Worm (Caenorhabditis elegans) whole organism, dauer: Measurements from ENCODE around the gene Y59C2A.2.
"Not testable (repeated sequence)": the region's sequence is repeated elsewhere in the genome, so short reads cannot be mapped to it uniquely, and the experiment has no call there.

Experiments
- unc-62 ChIP-seq: sonication (generic microtip); optimal IDR thresholded peaks from 2 replicates; lab custom pipeline; 2017; ENCODE audit warnings: missing biosample characterization, missing genetic modification reagents, missing genetic modification characterization

Gene Y59C2A.2

DNA sequence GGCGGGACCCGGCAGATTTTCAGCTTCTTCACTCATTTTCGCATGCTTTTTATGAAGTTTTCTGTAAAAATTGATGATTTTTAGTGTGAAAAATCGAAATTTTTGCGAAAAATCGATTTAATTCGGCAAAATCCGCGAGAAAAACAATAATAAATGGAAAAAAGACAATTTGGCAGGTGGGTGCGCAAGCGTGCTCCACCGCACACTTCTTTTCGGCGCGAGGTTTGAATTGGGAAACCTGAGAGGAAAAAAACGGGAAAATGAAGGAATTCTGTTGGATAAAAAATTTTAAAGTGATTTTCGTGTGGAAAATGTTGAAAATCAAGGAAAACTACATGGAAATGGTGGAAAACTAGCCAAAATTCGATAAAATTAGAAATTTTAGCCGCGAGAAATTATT is at the start of gene Y59C2A.2:
Y59C2A.2 (minus strand) TSS at position 61 of the 400 bp plus-strand sequence.
- no peak for TF ChIP-seq unc-62 (GFP tag; lab: Kevin White, UChicago)

DNA sequence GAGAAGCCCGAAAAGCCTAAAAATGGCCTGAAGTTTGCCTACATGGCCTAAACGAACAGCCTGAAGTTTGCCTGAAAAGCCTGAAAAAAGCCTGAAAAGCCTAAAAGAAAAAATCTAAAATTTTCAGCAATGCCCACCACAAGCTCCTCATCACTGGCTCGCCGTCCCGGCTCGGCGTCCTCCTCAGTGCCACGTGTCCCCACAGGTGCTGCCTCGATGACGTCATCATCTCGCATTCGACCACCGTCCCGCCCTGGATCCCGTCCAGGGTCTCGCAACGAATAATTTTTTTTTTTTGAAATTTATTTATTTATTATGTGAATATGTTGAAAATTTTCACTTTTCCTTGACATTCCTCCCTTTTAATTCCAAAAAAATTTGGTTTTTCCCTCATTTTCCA is 49.7 kb upstream of the Y59C2A.2 start:
- TF ChIP-seq unc-62 (GFP tag; lab: Kevin White, UChicago) = no peak

DNA sequence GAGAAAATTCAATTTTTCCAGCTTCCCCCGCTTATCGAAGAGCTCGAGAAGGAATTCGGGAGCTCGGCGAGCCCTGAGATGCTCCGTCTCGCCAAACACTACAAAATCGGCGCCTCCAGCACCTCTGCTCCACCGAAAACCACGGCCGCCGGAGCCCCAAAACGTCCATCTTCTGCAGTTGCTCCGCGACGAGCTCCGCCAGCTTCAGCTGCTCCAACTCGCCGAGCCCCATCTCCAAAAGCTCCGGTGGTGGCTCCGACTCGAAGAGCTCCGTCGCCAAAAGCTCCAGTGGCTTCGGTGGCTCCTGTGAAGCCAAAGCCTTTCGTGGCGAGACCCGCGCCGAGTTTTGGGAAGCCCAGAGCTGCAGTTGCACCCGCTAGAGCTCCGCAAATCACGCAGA is 47.7 kb upstream of the Y59C2A.2 start:
- no peak for TF ChIP-seq unc-62 (GFP tag; lab: Kevin White, UChicago)

DNA sequence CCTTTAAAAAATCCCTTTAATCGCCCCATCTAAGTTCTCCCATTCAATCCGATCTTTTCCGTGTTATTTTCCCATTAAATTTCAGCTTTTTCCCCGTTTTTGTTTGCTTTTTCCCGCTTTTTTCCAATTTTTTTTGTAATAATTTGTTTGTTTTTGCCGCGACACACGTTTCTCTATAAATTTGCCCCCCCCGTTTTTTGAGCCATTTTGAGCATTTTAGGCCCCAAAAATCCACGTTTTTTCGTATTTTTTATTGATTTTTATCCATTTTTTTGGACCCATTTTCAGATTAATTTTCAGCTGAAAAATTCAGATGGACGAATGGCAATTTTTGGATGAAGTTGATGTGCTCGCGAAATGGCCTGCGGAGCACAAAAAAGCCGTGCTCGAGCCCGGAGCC is 39.4 kb upstream of the Y59C2A.2 start, which contains the start of gene F54A3.2:
F54A3.2 (plus strand) TSS at position 301 of the 400 bp plus-strand sequence.
- TF ChIP-seq unc-62 (GFP tag; lab: Kevin White, UChicago) = no peak

DNA sequence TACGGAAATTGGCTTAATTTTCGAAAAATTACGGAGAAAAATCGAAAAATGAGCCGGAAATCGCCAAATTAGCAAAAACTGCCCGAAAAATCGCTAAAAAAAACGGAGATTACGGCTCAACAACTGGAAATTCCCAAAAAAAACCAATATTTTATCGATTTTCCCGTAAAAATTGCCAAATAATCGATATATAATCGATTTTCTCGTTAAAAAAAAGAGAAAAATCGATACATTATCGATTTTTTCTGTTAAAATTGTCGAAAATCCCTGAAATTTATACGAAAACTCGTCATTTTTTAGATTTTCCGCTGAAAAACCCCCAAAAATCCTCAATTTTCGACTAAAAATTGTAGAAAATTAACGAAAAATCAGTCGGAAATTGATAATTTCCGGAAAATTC is 32.4 kb upstream of the Y59C2A.2 start:
- no peak for TF ChIP-seq unc-62 (GFP tag; lab: Kevin White, UChicago)

DNA sequence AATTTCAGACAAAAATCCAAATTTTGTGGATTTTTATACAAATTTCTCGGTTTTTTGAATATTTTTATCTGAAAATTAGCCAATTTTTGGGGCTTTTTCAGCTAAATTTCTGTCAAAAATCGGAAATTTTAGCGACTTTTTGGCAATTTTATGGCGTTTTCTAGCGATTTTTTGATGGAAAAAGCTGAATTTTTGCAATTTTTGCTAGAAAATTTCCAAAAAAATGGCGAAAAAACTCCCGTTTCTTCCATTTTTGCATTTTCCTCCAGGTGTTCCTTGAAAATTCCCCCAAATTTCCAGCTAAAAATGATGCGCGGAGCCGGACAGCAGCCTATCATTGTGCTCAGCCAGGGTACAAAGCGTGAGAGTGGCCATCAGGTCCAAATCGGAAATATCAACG is 29.3 kb upstream of the Y59C2A.2 start, which contains the start of gene cct-3:
cct-3 (plus strand) TSS at position 301 of the 400 bp plus-strand sequence.
- TF ChIP-seq unc-62 (GFP tag; lab: Kevin White, UChicago) = no peak

DNA sequence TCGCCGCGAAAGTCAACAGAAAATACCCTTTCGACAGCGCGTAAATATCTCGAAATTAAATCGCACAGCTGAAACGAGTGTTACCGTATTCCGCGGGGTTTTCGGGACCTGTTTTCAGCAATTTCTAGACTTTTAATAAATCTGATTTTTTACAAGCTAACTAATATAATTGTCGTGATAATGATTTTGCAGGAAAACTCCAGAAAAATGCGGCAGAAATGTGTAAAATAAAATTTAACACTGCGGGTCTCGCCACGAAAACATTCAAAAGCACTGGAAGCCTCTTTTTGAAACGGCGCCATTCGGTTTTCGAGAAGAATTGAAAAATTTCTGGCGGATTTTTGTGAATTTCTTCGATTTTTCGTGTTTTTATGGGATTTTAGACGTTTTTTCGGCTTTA is 28.5 kb upstream of the Y59C2A.2 start, which contains the start of gene F54A3.6:
F54A3.6 (minus strand) TSS at position 42 of the 400 bp plus-strand sequence.
- TF ChIP-seq unc-62 (GFP tag; lab: Kevin White, UChicago) = not testable (repeated sequence)

DNA sequence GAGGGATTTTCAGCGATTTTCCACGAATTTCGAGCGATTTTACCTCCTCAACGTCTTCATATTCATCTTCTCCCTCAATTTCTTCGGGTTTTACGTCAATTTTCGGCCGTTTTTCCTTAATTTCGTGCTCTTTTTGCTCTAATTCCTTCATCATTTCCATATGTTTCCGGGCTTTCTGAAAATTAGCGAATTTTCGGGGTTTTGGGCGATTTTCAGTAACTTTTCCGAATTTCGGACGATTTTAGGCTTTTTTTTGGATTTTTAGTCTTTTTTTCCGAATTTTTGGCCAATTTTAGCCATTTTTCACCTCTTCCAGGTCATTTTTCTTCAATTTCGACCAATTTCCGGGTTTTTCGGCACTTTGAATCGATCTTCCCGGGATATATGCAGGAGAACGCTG is 26.4 kb upstream of the Y59C2A.2 start:
- no peak for TF ChIP-seq unc-62 (GFP tag; lab: Kevin White, UChicago)

DNA sequence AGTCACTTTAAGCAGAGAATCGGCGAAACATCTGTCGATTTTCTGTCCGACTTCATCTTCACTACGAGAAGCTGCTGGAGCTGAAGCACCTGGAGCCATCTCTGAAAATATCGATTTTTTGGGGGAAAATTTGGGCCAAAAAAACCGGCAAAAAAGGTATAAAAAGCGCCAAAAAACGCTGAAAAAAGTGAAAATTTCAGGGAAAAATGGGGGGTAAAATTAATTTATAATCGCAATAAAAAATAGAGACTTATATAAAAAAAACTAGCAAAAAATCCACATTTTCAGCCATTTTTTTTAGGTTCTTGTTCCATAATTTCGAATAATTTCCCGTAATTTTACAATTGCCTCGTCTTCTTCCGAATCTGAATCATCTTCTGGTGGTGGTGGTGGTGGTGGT is 21.7 kb upstream of the Y59C2A.2 start, which contains the start of gene F54A3.5:
F54A3.5 (minus strand) TSS at position 101 of the 400 bp plus-strand sequence.
- TF ChIP-seq unc-62 (GFP tag; lab: Kevin White, UChicago) = no peak

DNA sequence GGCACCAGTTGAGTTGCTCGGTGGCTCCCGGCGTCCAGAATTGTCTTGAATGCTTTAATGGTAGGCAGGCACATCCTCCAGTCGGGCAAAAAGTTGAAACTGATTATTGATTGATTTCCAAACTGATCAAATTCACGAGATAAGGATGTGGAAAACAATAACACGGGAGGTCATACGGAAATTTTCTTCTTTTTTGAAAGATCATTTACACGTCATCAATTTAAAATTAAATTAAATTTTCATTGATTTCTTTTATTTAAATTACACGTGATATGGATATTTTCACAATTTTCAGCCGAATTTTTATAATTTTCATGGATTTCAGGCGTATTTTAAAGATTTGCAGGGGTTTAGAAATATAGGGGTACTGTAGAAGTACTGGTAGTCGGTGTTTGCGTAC is 19.5 kb upstream of the Y59C2A.2 start, which contains the start of gene cbs-2:
cbs-2 (minus strand) TSS at position 101 of the 400 bp plus-strand sequence.
- no peak for TF ChIP-seq unc-62 (GFP tag; lab: Kevin White, UChicago)

DNA sequence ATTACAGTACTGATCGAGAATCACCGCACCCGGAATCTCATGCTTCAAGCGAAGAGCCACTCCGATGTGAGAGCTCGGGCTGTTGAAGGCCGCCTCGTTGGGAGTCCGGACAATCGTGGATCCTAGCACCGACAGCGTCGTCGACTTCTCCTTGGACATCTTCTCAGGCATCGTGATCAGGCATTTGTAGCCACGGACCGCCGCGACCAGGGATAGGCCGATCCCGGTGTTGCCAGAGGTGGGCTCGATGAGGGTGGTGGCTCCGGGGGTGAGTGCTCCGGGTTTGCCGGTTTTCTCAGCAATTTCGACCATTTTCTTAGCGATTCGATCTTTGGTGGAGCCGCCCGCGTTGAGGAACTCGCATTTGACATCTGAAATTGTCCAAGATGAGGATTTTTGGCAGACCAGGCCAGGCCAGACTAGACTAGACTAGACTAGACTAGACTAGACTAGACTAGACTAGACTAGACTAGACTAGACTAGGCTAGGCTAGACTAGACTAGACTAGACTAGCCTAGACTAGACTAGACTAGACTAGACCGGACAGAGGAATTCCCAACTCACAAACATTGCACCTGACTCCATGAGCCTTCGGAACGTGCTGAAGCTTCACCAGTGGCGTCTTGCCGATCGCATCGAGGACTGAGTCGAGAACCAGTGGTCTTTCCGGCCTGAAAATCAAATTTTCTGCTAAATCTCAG is 17.4 kb upstream of the Y59C2A.2 start:
- TF ChIP-seq unc-62 (GFP tag; lab: Kevin White, UChicago) = no peak

DNA sequence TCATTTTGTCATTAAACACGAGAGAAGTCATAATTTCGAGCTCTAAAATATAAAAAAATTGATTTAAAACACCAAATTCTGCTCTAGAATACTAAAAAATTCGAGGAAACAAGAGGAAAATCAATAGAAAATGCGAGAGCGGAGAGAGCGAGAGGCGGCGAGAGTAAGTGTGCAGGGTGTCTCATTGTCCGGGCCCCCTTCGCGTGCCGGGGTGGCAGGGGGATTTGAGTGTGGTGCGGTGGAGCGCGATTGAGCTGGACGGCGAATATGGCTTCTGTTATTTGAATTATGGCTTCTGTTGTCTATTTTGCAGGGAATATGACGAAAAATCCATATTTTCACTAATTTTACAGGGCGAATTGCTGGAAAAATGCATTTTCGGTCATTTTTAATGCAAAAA is 15.9 kb upstream of the Y59C2A.2 start, which contains the start of gene Y59C2A.3:
Y59C2A.3 (minus strand) TSS at position 42 of the 400 bp plus-strand sequence.
- no peak for TF ChIP-seq unc-62 (GFP tag; lab: Kevin White, UChicago)

DNA sequence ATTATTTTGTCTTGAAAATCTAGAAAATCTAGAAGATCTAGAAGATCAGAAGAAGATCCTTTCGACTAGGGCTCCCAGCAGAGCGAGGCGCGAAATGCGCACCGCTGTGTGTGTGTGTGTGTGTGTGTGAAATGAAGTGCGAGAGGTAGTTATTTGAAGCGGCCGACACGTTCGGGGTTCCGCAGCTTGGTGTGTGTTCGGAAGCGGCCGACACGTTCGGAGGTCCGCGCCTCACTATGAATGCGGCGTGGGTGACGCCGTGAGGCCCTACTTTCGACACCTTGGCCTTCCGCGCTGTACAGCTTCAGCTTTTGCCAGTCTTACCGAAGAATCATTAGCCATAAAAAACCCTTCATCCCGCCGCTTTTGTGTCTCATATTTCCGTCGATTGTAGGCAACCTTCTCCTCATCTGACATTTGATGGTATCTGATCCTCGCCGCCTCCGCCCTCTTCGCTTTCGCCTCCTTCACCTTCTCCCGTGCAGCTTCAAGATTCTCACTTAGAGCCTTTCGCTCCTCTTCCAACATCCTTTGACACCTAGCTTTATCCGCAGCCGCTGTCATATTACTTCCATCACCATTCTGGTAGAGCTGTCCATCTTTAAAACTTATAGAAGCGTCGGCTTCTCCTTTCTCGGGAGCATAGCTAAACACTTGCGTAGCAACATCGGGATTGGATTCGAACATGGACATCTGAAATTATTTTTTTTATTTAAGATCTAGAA is 13.2 kb upstream of the Y59C2A.2 start:
- TF ChIP-seq unc-62 (GFP tag; lab: Kevin White, UChicago) = no peak

DNA sequence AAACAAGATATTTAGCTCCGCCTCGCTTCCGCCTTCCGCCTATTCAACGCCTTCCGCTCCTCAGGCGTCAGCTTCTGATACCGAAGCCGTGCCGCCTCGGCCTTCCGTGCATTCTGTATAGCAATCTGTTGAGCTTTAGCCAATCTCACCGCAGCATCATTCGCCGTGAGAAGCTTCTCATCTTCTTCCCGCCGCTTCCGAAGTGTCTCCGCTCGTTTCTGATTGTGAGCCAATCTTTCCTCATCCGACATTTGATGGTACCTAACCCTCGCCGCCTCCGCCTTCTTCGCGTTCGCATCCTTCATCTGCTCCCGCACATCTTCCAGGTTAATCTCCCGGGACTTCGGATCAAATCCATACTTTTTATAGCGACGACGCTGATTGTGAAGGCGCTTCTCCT is 11.6 kb upstream of the Y59C2A.2 start:
- TF ChIP-seq unc-62 (GFP tag; lab: Kevin White, UChicago) = no peak

DNA sequence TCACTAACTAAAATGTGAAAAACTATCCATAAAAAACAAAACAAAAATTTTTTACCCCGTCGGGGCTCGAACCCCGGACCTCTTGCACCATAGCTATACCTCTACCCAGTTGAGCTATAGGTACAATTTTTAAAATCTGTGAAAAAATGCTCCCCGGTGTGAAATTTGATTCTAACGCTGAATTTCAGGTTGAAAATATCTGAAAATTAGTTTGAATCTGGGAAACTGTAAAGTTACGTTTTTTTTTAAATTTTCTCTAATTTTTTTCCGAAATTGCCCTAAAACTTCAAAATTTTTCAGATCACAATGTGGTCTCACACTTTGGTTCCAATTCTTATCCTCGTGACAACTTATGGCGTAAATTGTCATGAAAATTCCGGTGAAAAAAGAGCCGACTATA is 3.9 kb upstream of the Y59C2A.2 start, which contains the start of gene Y59C2A.1:
Y59C2A.1 (plus strand) TSS at position 301 of the 400 bp plus-strand sequence.
- TF ChIP-seq unc-62 (GFP tag; lab: Kevin White, UChicago) = no peak

DNA sequence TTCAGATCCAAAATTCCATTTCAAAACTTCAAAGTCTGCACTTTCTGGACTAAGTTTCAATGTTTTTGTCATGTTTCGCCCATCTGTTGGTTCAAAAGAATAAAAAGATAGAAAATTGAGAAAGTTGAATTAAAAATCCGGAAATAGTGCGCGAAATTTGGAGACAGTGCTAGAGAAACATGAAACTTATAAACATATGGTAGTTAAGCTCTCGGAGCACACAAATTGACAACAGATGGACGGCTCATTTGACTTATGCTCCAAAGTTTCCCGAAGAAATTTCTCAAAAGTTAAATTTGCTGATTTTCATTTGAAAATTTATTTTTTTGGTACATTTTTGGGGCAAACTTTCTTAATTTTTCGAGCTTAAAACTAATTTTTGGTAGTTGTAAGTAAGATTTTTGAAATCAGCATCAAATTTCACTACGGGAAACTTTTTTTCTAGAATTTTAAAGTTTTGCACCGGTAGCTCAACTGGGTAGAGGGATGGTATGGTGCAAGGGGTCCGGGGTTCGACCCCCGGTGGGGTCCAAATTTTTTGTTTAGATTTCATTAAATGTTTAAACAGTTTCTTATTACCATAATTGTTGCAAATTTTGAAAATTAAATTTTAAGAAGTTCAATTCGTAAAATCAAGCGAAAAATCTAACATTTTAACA is 2.3 kb upstream of the Y59C2A.2 start:
- TF ChIP-seq unc-62 (GFP tag; lab: Kevin White, UChicago) = no peak
